Worm (Caenorhabditis elegans) whole organism, L1 larva: Measurements from ENCODE around the gene F26F12.2.

Experiments
- C16A3.4 ChIP-seq: fragments of 150-350 bp; optimal IDR thresholded peaks from 2 replicates; lab custom pipeline; 2014; ENCODE audit warnings: missing biosample characterization, missing genetic modification characterization
- C34B4.2 ChIP-seq: sonication (generic microtip); optimal IDR thresholded peaks from 2 replicates; lab custom pipeline; 2017; ENCODE audit warnings: mild to moderate bottlenecking, missing genetic modification characterization, missing compliant biosample characterization
- F16B12.6 ChIP-seq: fragments of 150-350 bp; optimal IDR thresholded peaks from 2 replicates; lab custom pipeline; 2014; ENCODE audit warnings: missing biosample characterization, missing genetic modification characterization
- alr-1 ChIP-seq: fragments of 200-800 bp; sonication (Bioruptor generic); optimal IDR thresholded peaks from 2 replicates; lab custom pipeline; 2018; ENCODE audit warnings: borderline replicate concordance, mild to moderate bottlenecking, missing genetic modification characterization, missing compliant biosample characterization
- blmp-1 ChIP-seq: fragments of 150-350 bp; optimal IDR thresholded peaks from 2 replicates; lab custom pipeline; 2014; ENCODE audit warnings: missing biosample characterization, missing genetic modification characterization
- ceh-63 ChIP-seq: fragments of 200-800 bp; sonication (Bioruptor generic); optimal IDR thresholded peaks from 2 replicates; lab custom pipeline; 2018; ENCODE audit warnings: mild to moderate bottlenecking, missing genetic modification characterization, missing compliant biosample characterization
- ceh-8 ChIP-seq: fragments of 200-800 bp; sonication (Bioruptor generic); optimal IDR thresholded peaks from 2 replicates; lab custom pipeline; 2018; ENCODE audit warnings: mild to moderate bottlenecking, missing genetic modification characterization, moderate library complexity, missing compliant biosample characterization
- ceh-82 ChIP-seq, 3 experiments: fragments of 150-350 bp in 1 of 3; sonication (generic microtip) in 2 of 3; optimal IDR thresholded peaks; 2 replicates each; lab custom pipeline; 2014 to 2017; ENCODE audit warnings: missing biosample characterization in 3 of 3, missing genetic modification characterization in 3 of 3
- ceh-90 ChIP-seq: sonication (generic microtip); optimal IDR thresholded peaks from 2 replicates; lab custom pipeline; 2016; ENCODE audit warnings: missing genetic modification characterization, missing compliant biosample characterization
- dpl-1 ChIP-seq, 3 experiments: fragments of 150-350 bp in 2 of 3; sonication (generic microtip) in 1 of 3; optimal IDR thresholded peaks; 2 replicates each; lab custom pipeline; 2014 to 2017; ENCODE audit warnings: missing biosample characterization in 3 of 3, missing genetic modification characterization in 3 of 3, missing genetic modification reagents in 3 of 3
- dsc-1 ChIP-seq: sonication (generic microtip); optimal IDR thresholded peaks from 2 replicates; lab custom pipeline; 2016; ENCODE audit warnings: mild to moderate bottlenecking, missing genetic modification characterization, missing compliant biosample characterization
- efl-1 ChIP-seq, 4 experiments: fragments of 150-350 bp; optimal IDR thresholded peaks in 3 of 4; peaks in 1 of 4; 1 replicate in 1 of 4; 2 replicates in 3 of 4; lab custom pipeline; 2014; ENCODE audit warnings: missing biosample characterization in 2 of 4, missing genetic modification characterization in 2 of 4, missing genetic modification reagents in 2 of 4
- efl-3 ChIP-seq: fragments of 200-800 bp; sonication (Bioruptor generic); optimal IDR thresholded peaks from 2 replicates; lab custom pipeline; 2018; ENCODE audit warnings: mild to moderate bottlenecking, missing genetic modification characterization, missing compliant biosample characterization
- egl-13 ChIP-seq: sonication (generic microtip); optimal IDR thresholded peaks from 2 replicates; lab custom pipeline; 2016; ENCODE audit warnings: missing genotype, missing genetic modification reagents, missing genetic modification characterization, missing compliant biosample characterization
- egl-27 ChIP-seq, 2 experiments: fragments of 150-350 bp in 1 of 2; sonication (generic microtip); optimal IDR thresholded peaks; 3 replicates each; lab custom pipeline; 2017 to 2018; ENCODE audit warnings: missing biosample characterization in 2 of 2, missing genetic modification characterization in 2 of 2, missing genetic modification reagents in 2 of 2
- elt-2 ChIP-seq: sonication (generic microtip); optimal IDR thresholded peaks from 2 replicates; lab custom pipeline; 2016; ENCODE audit warnings: missing genetic modification characterization, mild to moderate bottlenecking, inconsistent platforms, missing compliant biosample characterization, missing genetic modification reagents
- elt-3 ChIP-seq, 6 experiments: fragments of 150-350 bp in 1 of 6; sonication (generic microtip); optimal IDR thresholded peaks; 2 replicates each; lab custom pipeline; 2017 to 2018; ENCODE audit warnings: missing biosample characterization in 6 of 6, missing genetic modification characterization in 6 of 6, inconsistent platforms in 1 of 6
- fkh-10 ChIP-seq: sonication (generic microtip); optimal IDR thresholded peaks from 2 replicates; lab custom pipeline; 2017; ENCODE audit warnings: missing biosample characterization, missing genetic modification reagents, missing genetic modification characterization
- fkh-4 ChIP-seq: sonication (generic microtip); optimal IDR thresholded peaks from 2 replicates; lab custom pipeline; 2016; ENCODE audit warnings: missing compliant biosample characterization, missing genetic modification characterization, borderline replicate concordance
- jun-1 ChIP-seq: fragments of 150-350 bp; optimal IDR thresholded peaks from 2 replicates; lab custom pipeline; 2014; ENCODE audit warnings: missing biosample characterization, missing genetic modification reagents, missing genetic modification characterization
- lin-13 ChIP-seq: fragments of 150-350 bp; optimal IDR thresholded peaks from 2 replicates; lab custom pipeline; 2014; ENCODE audit warnings: missing biosample characterization, missing genetic modification reagents, missing genetic modification characterization
- lin-14 ChIP-seq: fragments of 200-800 bp; sonication (Bioruptor generic); optimal IDR thresholded peaks from 2 replicates; lab custom pipeline; 2018; ENCODE audit warnings: mild to moderate bottlenecking, missing genetic modification characterization, moderate library complexity, missing compliant biosample characterization
- lin-15B ChIP-seq: fragments of 150-350 bp; sonication (generic microtip); optimal IDR thresholded peaks from 3 replicates; lab custom pipeline; 2014; ENCODE audit warnings: missing biosample characterization, missing genetic modification characterization
- lir-3 ChIP-seq: sonication (generic microtip); optimal IDR thresholded peaks from 2 replicates; lab custom pipeline; 2016; ENCODE audit warnings: mild to moderate bottlenecking, missing genetic modification characterization, moderate library complexity, missing compliant biosample characterization; ENCODE audit not compliant: poor library complexity
- mdl-1 ChIP-seq, 2 experiments: fragments of 150-350 bp; optimal IDR thresholded peaks; 2 replicates each; lab custom pipeline; 2014 to 2017; ENCODE audit warnings: missing biosample characterization in 2 of 2, missing genetic modification characterization in 2 of 2, inconsistent platforms in 1 of 2
- mef-2 ChIP-seq: fragments of 150-350 bp; optimal IDR thresholded peaks from 2 replicates; lab custom pipeline; 2014; ENCODE audit warnings: missing biosample characterization, missing genetic modification characterization
- mep-1 ChIP-seq: fragments of 150-350 bp; optimal IDR thresholded peaks from 2 replicates; lab custom pipeline; 2014; ENCODE audit warnings: missing biosample characterization, missing genetic modification characterization
- nhr-11 ChIP-seq: fragments of 150-350 bp; optimal IDR thresholded peaks from 2 replicates; lab custom pipeline; 2014; ENCODE audit warnings: missing biosample characterization, missing genetic modification characterization
- nhr-20 ChIP-seq: sonication (generic microtip); optimal IDR thresholded peaks from 2 replicates; lab custom pipeline; 2016; ENCODE audit warnings: mild to moderate bottlenecking, missing genetic modification characterization, missing compliant biosample characterization
- nhr-28 ChIP-seq: fragments of 150-350 bp; optimal IDR thresholded peaks from 2 replicates; lab custom pipeline; 2014; ENCODE audit warnings: missing biosample characterization, missing genetic modification characterization
- nhr-47 ChIP-seq: sonication (generic microtip); optimal IDR thresholded peaks from 2 replicates; lab custom pipeline; 2016; ENCODE audit warnings: mild to moderate bottlenecking, missing genetic modification characterization, moderate library complexity, missing compliant biosample characterization
- nhr-76 ChIP-seq: sonication (generic microtip); optimal IDR thresholded peaks from 2 replicates; lab custom pipeline; 2017; ENCODE audit warnings: missing biosample characterization, missing genetic modification characterization
- nhr-77 ChIP-seq: fragments of 150-350 bp; optimal IDR thresholded peaks from 2 replicates; lab custom pipeline; 2014; ENCODE audit warnings: missing biosample characterization, missing genetic modification characterization
- nhr-85 ChIP-seq: sonication (generic microtip); peaks from one replicate; lab custom pipeline; 2016; ENCODE audit warnings: missing genetic modification characterization, inconsistent platforms, missing compliant biosample characterization
- rnt-1 ChIP-seq: sonication (generic microtip); optimal IDR thresholded peaks from 2 replicates; lab custom pipeline; 2016; ENCODE audit warnings: mild to moderate bottlenecking, missing genetic modification characterization, moderate library complexity, missing compliant biosample characterization
- skn-1 ChIP-seq: fragments of 150-350 bp; optimal IDR thresholded peaks from 2 replicates; lab custom pipeline; 2014; ENCODE audit warnings: missing biosample characterization, missing genetic modification characterization
- snpc-4 ChIP-seq: fragments of 150-350 bp; optimal IDR thresholded peaks from 2 replicates; lab custom pipeline; 2014; ENCODE audit warnings: missing biosample characterization, missing genetic modification characterization
- sox-4 ChIP-seq: sonication (generic microtip); optimal IDR thresholded peaks from 2 replicates; lab custom pipeline; 2016; ENCODE audit warnings: missing genetic modification characterization, missing compliant biosample characterization
- sptf-1 ChIP-seq: fragments of 150-350 bp; optimal IDR thresholded peaks from 2 replicates; lab custom pipeline; 2014; ENCODE audit warnings: missing biosample characterization, missing genetic modification characterization
- sup-37 ChIP-seq: fragments of 200-800 bp; sonication (Bioruptor generic); optimal IDR thresholded peaks from 2 replicates; lab custom pipeline; 2018; ENCODE audit warnings: mild to moderate bottlenecking, missing genetic modification characterization, missing compliant biosample characterization
- tbx-2 ChIP-seq: sonication (generic microtip); optimal IDR thresholded peaks from 2 replicates; lab custom pipeline; 2016; ENCODE audit warnings: missing genetic modification characterization, missing compliant biosample characterization
- unc-130 ChIP-seq: fragments of 150-350 bp; optimal IDR thresholded peaks from 2 replicates; lab custom pipeline; 2017; ENCODE audit warnings: missing biosample characterization, missing genetic modification characterization, inconsistent platforms
- unc-86 ChIP-seq: sonication (generic microtip); optimal IDR thresholded peaks from 2 replicates; lab custom pipeline; 2016; ENCODE audit warnings: missing genetic modification characterization, missing compliant biosample characterization

The F26F12.2 gene

DNA sequence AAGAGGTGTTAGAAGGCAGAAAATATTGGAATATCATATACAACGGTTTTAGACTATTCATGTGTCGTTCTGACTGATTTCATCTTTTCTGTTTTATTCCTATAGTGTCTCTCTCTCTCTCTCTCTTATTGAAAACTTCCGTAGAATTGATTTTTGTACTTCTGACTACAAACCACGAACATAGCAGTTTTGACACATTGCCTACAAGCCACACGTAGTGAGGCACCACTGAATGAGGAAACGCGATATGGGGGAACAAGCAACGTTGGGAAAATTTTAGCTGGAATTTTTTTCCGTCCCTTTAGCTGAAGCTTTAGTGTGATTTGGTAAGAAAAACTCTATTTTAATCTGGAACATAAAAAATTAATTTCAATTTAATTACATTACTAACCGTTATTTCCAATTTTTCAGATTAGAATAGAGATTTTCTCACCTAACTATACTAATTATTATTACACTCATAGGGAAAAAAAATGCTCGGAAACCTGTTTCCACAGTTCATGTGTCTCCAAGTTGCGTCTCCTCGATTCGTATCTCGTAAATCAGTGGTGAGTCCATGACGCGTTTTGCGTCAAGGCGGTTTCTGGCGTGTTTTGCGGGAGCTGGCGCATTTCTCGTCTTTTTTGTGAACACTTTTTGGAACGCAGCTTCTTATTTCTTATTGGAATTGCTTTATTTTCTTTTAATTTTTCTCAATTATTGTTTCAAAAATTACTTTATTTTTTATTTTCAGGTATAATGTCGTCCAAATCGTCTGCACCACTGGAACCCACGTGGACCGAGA, 47.7 kb downstream of the F26F12.2 start, which contains the start of the genes nhr-142 and F44E7.9 (continued):
- peak in 1 of 2 experiments; percentile 55 for TF ChIP-seq mdl-1 (tag; optimal IDR thresholded peaks at IDR 0.05; lab: Kevin White, UChicago)
- TF ChIP-seq nhr-28 (tag; lab: Kevin White, UChicago) = no peak
- TF ChIP-seq lin-13 (GFP tag; lab: Kevin White, UChicago) = peak; percentile 89
- peak; percentile 72 to 84 (median 82) for TF ChIP-seq dpl-1 (GFP tag; optimal IDR thresholded peaks at IDR 0.05; lab: Kevin White, UChicago)
- peak; percentile 91 for TF ChIP-seq mep-1
- TF ChIP-seq alr-1 (tag; lab: Kevin White, UChicago) = no peak
- no peak for TF ChIP-seq sptf-1 (tag; lab: Kevin White, UChicago)
- TF ChIP-seq unc-130 = peak; percentile 50
- peak; percentile 91 for TF ChIP-seq lin-14 (GFP tag; lab: Kevin White, UChicago)
- TF ChIP-seq nhr-85 (tag; lab: Kevin White, UChicago) = peak; percentile 94
- TF ChIP-seq efl-3 = no peak
- TF ChIP-seq ceh-82 (tag; optimal IDR thresholded peaks at IDR 0.05; lab: Kevin White, UChicago) = peak; percentile 89 to 90 (median 90)
- TF ChIP-seq C16A3.4 (tag; lab: Kevin White, UChicago) = peak; percentile 93
- TF ChIP-seq fkh-10 (GFP tag; lab: Kevin White, UChicago) = peak; percentile 77
- TF ChIP-seq C34B4.2 (tag; lab: Kevin White, UChicago) = no peak
- TF ChIP-seq blmp-1 = peak; percentile 52
- peak; percentile 92 for TF ChIP-seq nhr-47 (tag; lab: Kevin White, UChicago)
- peak; percentile 71 for TF ChIP-seq nhr-77 (tag; lab: Kevin White, UChicago)
- no peak for TF ChIP-seq egl-27 (tag; optimal IDR thresholded peaks at IDR 0.05; lab: Kevin White, UChicago)
- peak; percentile 68 for TF ChIP-seq skn-1 (tag; lab: Kevin White, UChicago)
- peak; percentile 32 for TF ChIP-seq fkh-4 (tag; lab: Kevin White, UChicago)
- peak; percentile 66 for TF ChIP-seq ceh-8 (GFP tag; lab: Kevin White, UChicago)
- TF ChIP-seq sup-37 (GFP tag; lab: Kevin White, UChicago) = peak; percentile 40
- TF ChIP-seq jun-1 (tag; lab: Kevin White, UChicago) = peak; percentile 64
- TF ChIP-seq nhr-11 = peak; percentile 42
- TF ChIP-seq sox-4 (tag; lab: Kevin White, UChicago) = peak; percentile 52
- peak in 2 of 6 experiments; percentile 42 to 78 for TF ChIP-seq elt-3 (tag; optimal IDR thresholded peaks at IDR 0.05; lab: Kevin White, UChicago)
- TF ChIP-seq lir-3 (tag; lab: Kevin White, UChicago) = peak; percentile 70
- peak; percentile 80 for TF ChIP-seq egl-13
- peak; percentile 84 for TF ChIP-seq unc-86
- peak; percentile 51 for TF ChIP-seq mef-2 (tag; lab: Kevin White, UChicago)
- TF ChIP-seq snpc-4 (tag; lab: Kevin White, UChicago) = peak; percentile 63
- peak; percentile 79 for TF ChIP-seq dsc-1 (tag; lab: Kevin White, UChicago)
- TF ChIP-seq lin-15B (tag; lab: Kevin White, UChicago) = peak; percentile 76
- no peak for TF ChIP-seq ceh-63 (GFP tag; lab: Kevin White, UChicago)
- no peak for TF ChIP-seq ceh-90
- TF ChIP-seq nhr-20 (tag; lab: Kevin White, UChicago) = peak; percentile 90
- peak; percentile 85 for TF ChIP-seq tbx-2 (tag; lab: Kevin White, UChicago)
- TF ChIP-seq nhr-76 = no peak

ce11 chrV:5788650-5789049, 49.8 kb downstream of the F26F12.2 start:
- TF ChIP-seq elt-2 (tag; lab: Kevin White, UChicago) (no peak), nhr-20 (tag; lab: Kevin White, UChicago) (peak; percentile 0), F16B12.6 (no peak), lin-14 (GFP tag; lab: Kevin White, UChicago) (peak; percentile 62), efl-1 (optimal IDR thresholded peaks at IDR 0.05; lab: Kevin White, UChicago) (no peak), efl-1 (GFP tag; optimal IDR thresholded peaks at IDR 0.05 in 1 of 2; lab: Kevin White, UChicago) (no peak), rnt-1 (no peak)
